Worm (Caenorhabditis elegans) whole organism, late embryonic: Measurements from ENCODE around the gene F46C8.1.

Experiments used
- C08G9.2 ChIP-seq: sonication (generic microtip); optimal IDR thresholded peaks from 2 replicates; lab custom pipeline; 2016; ENCODE audit warnings: mild to moderate bottlenecking, missing genetic modification characterization, moderate library complexity, missing compliant biosample characterization
- ama-1 ChIP-seq: fragments of 150-350 bp; optimal IDR thresholded peaks from 2 replicates; lab custom pipeline; 2014
- ceh-19 ChIP-seq: fragments of 200-800 bp; sonication (Bioruptor generic); optimal IDR thresholded peaks from 2 replicates; lab custom pipeline; 2018; ENCODE audit warnings: mild to moderate bottlenecking, missing genetic modification characterization, missing compliant biosample characterization
- ceh-48 ChIP-seq: sonication (generic microtip); optimal IDR thresholded peaks from 2 replicates; lab custom pipeline; 2016; ENCODE audit warnings: missing genetic modification characterization, inconsistent platforms, missing compliant biosample characterization
- ets-4 ChIP-seq: sonication (generic microtip); optimal IDR thresholded peaks from 2 replicates; lab custom pipeline; 2016; ENCODE audit warnings: missing genetic modification characterization, missing compliant biosample characterization
- hlh-8 ChIP-seq: sonication (generic microtip); optimal IDR thresholded peaks from 2 replicates; lab custom pipeline; 2016; ENCODE audit warnings: missing genotype, missing genetic modification characterization, missing compliant biosample characterization
- pha-2 ChIP-seq: sonication (generic microtip); optimal IDR thresholded peaks from 2 replicates; lab custom pipeline; 2017; ENCODE audit warnings: mild to moderate bottlenecking, missing genetic modification characterization, missing compliant biosample characterization
- pha-4 ChIP-seq: fragments of 150-350 bp; optimal IDR thresholded peaks from 2 replicates; lab custom pipeline; 2018; ENCODE audit warnings: missing biosample characterization, missing genetic modification reagents, missing genetic modification characterization
- pqm-1 ChIP-seq: sonication (generic microtip); optimal IDR thresholded peaks from 2 replicates; lab custom pipeline; 2016; ENCODE audit warnings: missing genetic modification characterization, missing compliant biosample characterization
- sdc-2 ChIP-seq: sonication (generic microtip); optimal IDR thresholded peaks from 2 replicates; lab custom pipeline; 2016; ENCODE audit warnings: missing genotype, missing genetic modification characterization, missing compliant biosample characterization
- ttx-3 ChIP-seq: sonication (generic microtip); optimal IDR thresholded peaks from 2 replicates; lab custom pipeline; 2016; ENCODE audit warnings: missing genetic modification reagents, missing genetic modification characterization, missing compliant biosample characterization

- no peak for TF ChIP-seq pha-4
- TF ChIP-seq sdc-2 (tag; lab: Kevin White, UChicago), result no peak
- TF ChIP-seq pqm-1 (tag; lab: Kevin White, UChicago), result no peak
- no peak for TF ChIP-seq ets-4 (tag; lab: Kevin White, UChicago)
- TF ChIP-seq C08G9.2 (tag; lab: Kevin White, UChicago), result no peak
- TF ChIP-seq pha-2 (tag; lab: Kevin White, UChicago), result no peak
- TF ChIP-seq hlh-8 (tag; lab: Kevin White, UChicago), result no peak
- TF ChIP-seq ama-1 (lab: Kevin White, UChicago), result no peak
- no peak for TF ChIP-seq ceh-19 (GFP tag; lab: Kevin White, UChicago)
- TF ChIP-seq ttx-3, result no peak
- TF ChIP-seq ceh-48 (tag; lab: Kevin White, UChicago), result no peak
These were observed 13.8 kb upstream of the F46C8.1 start for ce11 chrX:7534454-7534853.
